Fruit fly (Drosophila melanogaster) whole organism, adult: Measurements from ENCODE around the gene CG6168.
A peak's percentile ranks its signal among the peaks of the same experiment; 100 is the strongest.

Experiments used
- CG11617 ChIP-seq: fragments of 200-800 bp; sonication (Bioruptor generic); optimal IDR thresholded peaks from 2 replicates; lab custom pipeline; 2017; ENCODE audit warnings: mild to moderate bottlenecking, missing biosample characterization, missing genetic modification reagents, missing genetic modification characterization
- CG1620 ChIP-seq: fragments of 200-800 bp; sonication (Bioruptor generic); optimal IDR thresholded peaks from 2 replicates; lab custom pipeline; 2016; ENCODE audit warnings: missing biosample characterization, missing genetic modification characterization
- CG5204 ChIP-seq: fragments of 200-800 bp; sonication (Bioruptor generic); optimal IDR thresholded peaks from 2 replicates; lab custom pipeline; 2016; ENCODE audit warnings: missing biosample characterization, missing genetic modification characterization
- CG7045 ChIP-seq: fragments of 200-800 bp; sonication (Bioruptor generic); optimal IDR thresholded peaks from 2 replicates; lab custom pipeline; 2017; ENCODE audit warnings: missing biosample characterization, mild to moderate bottlenecking, missing genetic modification characterization
- CG7101 ChIP-seq: fragments of 200-800 bp; sonication (Bioruptor generic); optimal IDR thresholded peaks from 2 replicates; lab custom pipeline; 2018; ENCODE audit warnings: missing biosample characterization, mild to moderate bottlenecking, missing genetic modification characterization, moderate library complexity
- Clk ChIP-seq: fragments of 200-800 bp; sonication (Bioruptor generic); optimal IDR thresholded peaks from 2 replicates; lab custom pipeline; 2017; ENCODE audit warnings: missing biosample characterization, missing genetic modification characterization
- Hr96 ChIP-seq: fragments of 200-800 bp; sonication (Bioruptor generic); optimal IDR thresholded peaks from 2 replicates; lab custom pipeline; 2016; ENCODE audit warnings: missing biosample characterization, missing genetic modification characterization
- bab1 ChIP-seq: fragments of 200-800 bp; sonication (Bioruptor generic); optimal IDR thresholded peaks from 3 replicates; lab custom pipeline; 2019; ENCODE audit warnings: missing biosample characterization, mild to moderate bottlenecking, missing genetic modification characterization, moderate library complexity
- kay ChIP-seq: fragments of 200-800 bp; sonication (Bioruptor generic); peaks from one replicate; lab custom pipeline; 2016; ENCODE audit warnings: missing biosample characterization, missing genetic modification characterization, borderline replicate concordance
- pad ChIP-seq: fragments of 200-800 bp; sonication (Bioruptor generic); optimal IDR thresholded peaks from 3 replicates; lab custom pipeline; 2017; ENCODE audit warnings: missing biosample characterization, missing genetic modification characterization, mild to moderate bottlenecking, moderate library complexity, missing genetic modification reagents
- tj ChIP-seq: fragments of 200-800 bp; sonication (Bioruptor generic); optimal IDR thresholded peaks from 3 replicates; lab custom pipeline; 2017; ENCODE audit warnings: missing biosample characterization, mild to moderate bottlenecking, missing genetic modification characterization, moderate library complexity
- toe ChIP-seq: fragments of 200-800 bp; sonication (Bioruptor generic); optimal IDR thresholded peaks from 2 replicates; lab custom pipeline; 2016; ENCODE audit warnings: missing biosample characterization, missing genetic modification characterization

DNA sequence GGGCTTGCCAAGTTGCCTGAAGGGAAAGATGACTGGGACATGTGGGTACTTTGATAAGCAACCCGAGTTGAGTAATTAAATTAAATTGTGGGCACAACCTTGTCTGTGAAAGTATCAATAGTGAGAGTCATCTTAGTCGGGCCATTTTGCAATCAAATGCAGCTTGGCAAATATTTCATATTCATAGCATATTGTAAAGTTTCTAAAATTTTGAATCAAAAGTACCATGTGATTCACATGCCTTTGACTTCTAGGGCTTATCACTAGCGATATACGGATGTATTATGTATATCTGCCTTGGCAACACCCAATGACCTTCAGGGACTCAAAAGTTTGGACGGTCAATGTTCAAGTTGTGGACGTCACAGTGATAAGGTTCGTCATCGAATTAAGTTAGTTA, 31.3 kb downstream of the CG6168 start:
- TF ChIP-seq CG11617 (GFP tag; lab: Kevin White, UChicago) (no peak), kay (peak; percentile 39), Clk (no peak), CG1620 (GFP tag; lab: Kevin White, UChicago) (no peak), tj (GFP tag; lab: Kevin White, UChicago) (no peak), CG7045 (GFP tag; lab: Kevin White, UChicago) (no peak), bab1 (GFP tag; lab: Kevin White, UChicago) (no peak), Hr96 (GFP tag; lab: Kevin White, UChicago) (no peak), toe (GFP tag; lab: Kevin White, UChicago) (no peak), CG7101 (no peak), CG5204 (GFP tag; lab: Kevin White, UChicago) (no peak), pad (no peak)
